Worm (Caenorhabditis elegans) whole organism, early embryonic: Measurements from ENCODE around the gene ccch-3.

Experiments
- B0310.2 ChIP-seq: sonication (generic microtip); optimal IDR thresholded peaks from 2 replicates; lab custom pipeline; 2016; ENCODE audit warnings: mild to moderate bottlenecking, missing genetic modification characterization, missing compliant biosample characterization
- F13C5.2 ChIP-seq: sonication (generic microtip); optimal IDR thresholded peaks from 2 replicates; lab custom pipeline; 2017; ENCODE audit warnings: mild to moderate bottlenecking, missing genetic modification characterization, inconsistent platforms, missing compliant biosample characterization
- aly-1 ChIP-seq: sonication (generic microtip); optimal IDR thresholded peaks from 2 replicates; lab custom pipeline; 2016; ENCODE audit warnings: missing genetic modification characterization, missing compliant biosample characterization
- ama-1 ChIP-seq: fragments of 150-350 bp; optimal IDR thresholded peaks from 2 replicates; lab custom pipeline; 2014
- ceh-13 ChIP-seq: fragments of 200-800 bp; sonication (Bioruptor generic); optimal IDR thresholded peaks from 2 replicates; lab custom pipeline; 2018; ENCODE audit warnings: mild to moderate bottlenecking, missing genetic modification characterization, missing compliant biosample characterization
- ceh-36 ChIP-seq: sonication (generic microtip); optimal IDR thresholded peaks from 2 replicates; lab custom pipeline; 2016; ENCODE audit warnings: missing genetic modification characterization, inconsistent platforms, missing compliant biosample characterization
- ets-7 ChIP-seq: sonication (generic microtip); optimal IDR thresholded peaks from 2 replicates; lab custom pipeline; 2016; ENCODE audit warnings: missing genotype, missing genetic modification characterization, missing compliant biosample characterization
- flt-1 ChIP-seq: fragments of 200-800 bp; sonication (Bioruptor generic); IDR thresholded peaks from 2 replicates; pipeline ENCODE4 v1.3.6; 2022; ENCODE audit warnings: missing genetic modification characterization, missing compliant biosample characterization
- hmbx-1 ChIP-seq: sonication (generic microtip); optimal IDR thresholded peaks from 2 replicates; lab custom pipeline; 2016; ENCODE audit warnings: mild to moderate bottlenecking, missing genetic modification characterization, missing compliant biosample characterization
- hmg-4 ChIP-seq: fragments of 200-800 bp; sonication (Bioruptor generic); optimal IDR thresholded peaks from 2 replicates; lab custom pipeline; 2018; ENCODE audit warnings: mild to moderate bottlenecking, missing genetic modification characterization, missing compliant biosample characterization
- hnd-1 ChIP-seq: sonication (generic microtip); optimal IDR thresholded peaks from 2 replicates; lab custom pipeline; 2016; ENCODE audit warnings: missing genetic modification characterization, missing compliant biosample characterization
- pes-1 ChIP-seq: fragments of 200-800 bp; sonication (Bioruptor generic); IDR thresholded peaks from 2 replicates; pipeline ENCODE4 v1.3.6; 2022; ENCODE audit warnings: missing genetic modification reagents, missing genetic modification characterization, missing compliant biosample characterization
- scrt-1 ChIP-seq: fragments of 200-800 bp; sonication (Bioruptor generic); IDR thresholded peaks from 2 replicates; pipeline ENCODE4 v1.3.6; 2022; ENCODE audit warnings: missing genetic modification characterization, missing compliant biosample characterization
- sea-1 ChIP-seq: fragments of 200-800 bp; sonication (Bioruptor generic); conservative IDR thresholded peaks from 2 replicates; pipeline ENCODE4 v1.3.6; 2022; ENCODE audit warnings: missing genetic modification characterization, missing compliant biosample characterization
- tbx-11 ChIP-seq: fragments of 200-800 bp; sonication (Bioruptor generic); IDR thresholded peaks from 2 replicates; pipeline ENCODE4 v1.3.6; 2022; ENCODE audit warnings: missing genetic modification characterization, missing compliant biosample characterization
- tbx-37 ChIP-seq: fragments of 200-800 bp; sonication (Bioruptor generic); conservative IDR thresholded peaks from 2 replicates; pipeline ENCODE4 v1.3.6; 2022; ENCODE audit warnings: missing genetic modification reagents, missing genetic modification characterization, missing compliant biosample characterization
- tra-4 ChIP-seq: sonication (generic microtip); optimal IDR thresholded peaks from 2 replicates; lab custom pipeline; 2017; ENCODE audit warnings: missing genetic modification characterization, missing compliant biosample characterization

ccch-3 gene

DNA sequence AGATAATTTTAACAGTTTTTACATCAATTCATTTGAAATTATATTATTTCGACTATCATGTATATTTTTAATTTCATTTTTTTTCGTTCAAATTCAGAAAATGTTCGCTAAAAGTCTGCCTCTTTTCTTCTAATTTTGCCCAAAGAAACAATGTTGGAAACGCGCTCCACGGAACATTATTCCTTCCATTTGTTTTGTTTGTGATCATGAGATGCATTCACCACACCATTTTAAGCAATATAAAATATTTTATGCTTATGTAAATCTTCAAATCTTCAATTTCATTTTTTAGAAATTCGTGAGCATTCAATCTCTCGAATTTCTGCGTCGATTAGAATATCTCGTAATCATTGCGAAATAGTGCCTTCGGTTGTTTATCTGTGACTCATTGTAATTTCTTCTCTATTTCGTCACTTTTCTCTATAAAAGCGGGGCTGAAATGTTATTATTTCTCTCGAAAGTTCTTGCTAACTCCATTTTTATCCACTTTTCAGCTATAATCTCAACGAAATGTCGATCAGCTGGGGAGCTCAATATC is 37.9 kb upstream of the ccch-3 start, which contains the start of gene istr-1:
TSS of gene istr-1 (plus strand) at position 495 of the 538 bp plus-strand sequence.
- TF ChIP-seq sea-1 (GFP tag; lab: Robert Waterston, UW): no peak
- TF ChIP-seq pes-1 (GFP tag; lab: Robert Waterston, UW): no peak

ce11 chrV:12696790-12697189 is 37.3 kb upstream of the ccch-3 start:
- TF ChIP-seq hmg-4 (GFP tag; lab: Kevin White, UChicago): no peak
- TF ChIP-seq aly-1 (tag; lab: Kevin White, UChicago): no peak
- no peak for TF ChIP-seq tbx-37 (GFP tag; lab: Robert Waterston, UW)
- TF ChIP-seq sea-1 (GFP tag; lab: Robert Waterston, UW): no peak
- no peak for TF ChIP-seq F13C5.2 (tag; lab: Kevin White, UChicago)
- TF ChIP-seq hnd-1 (tag; lab: Kevin White, UChicago): no peak
- TF ChIP-seq pes-1 (GFP tag; lab: Robert Waterston, UW): no peak
- TF ChIP-seq scrt-1 (GFP tag; lab: Robert Waterston, UW): no peak
- no peak for TF ChIP-seq tbx-11 (GFP tag; lab: Robert Waterston, UW)

DNA sequence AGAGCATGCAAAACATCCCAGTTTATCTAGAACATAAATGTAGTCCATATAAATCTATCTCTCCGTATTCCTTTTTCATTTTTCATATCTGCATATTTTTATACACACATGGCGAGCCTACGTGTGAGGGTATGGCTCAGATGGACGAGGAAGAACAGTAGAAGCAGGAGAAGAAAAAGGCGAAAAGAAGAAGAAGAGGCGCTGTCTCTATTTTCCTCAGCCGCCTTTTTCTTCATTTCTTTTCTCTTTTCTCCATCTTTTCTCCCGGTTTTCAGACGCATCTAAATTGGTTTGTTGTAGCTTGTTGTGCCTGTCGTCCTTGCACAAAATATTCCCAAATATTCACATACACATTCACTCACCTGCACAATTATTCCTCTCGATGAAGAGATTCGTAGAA is 36.5 kb upstream of the ccch-3 start, which contains the start of gene K10C8.4:
TSS of gene K10C8.4 (plus strand) at position 301 of the 400 bp plus-strand sequence.
- TF ChIP-seq tbx-37 (GFP tag; lab: Robert Waterston, UW) (no peak), ceh-13 (GFP tag; lab: Kevin White, UChicago) (no peak), sea-1 (GFP tag; lab: Robert Waterston, UW) (no peak)

DNA sequence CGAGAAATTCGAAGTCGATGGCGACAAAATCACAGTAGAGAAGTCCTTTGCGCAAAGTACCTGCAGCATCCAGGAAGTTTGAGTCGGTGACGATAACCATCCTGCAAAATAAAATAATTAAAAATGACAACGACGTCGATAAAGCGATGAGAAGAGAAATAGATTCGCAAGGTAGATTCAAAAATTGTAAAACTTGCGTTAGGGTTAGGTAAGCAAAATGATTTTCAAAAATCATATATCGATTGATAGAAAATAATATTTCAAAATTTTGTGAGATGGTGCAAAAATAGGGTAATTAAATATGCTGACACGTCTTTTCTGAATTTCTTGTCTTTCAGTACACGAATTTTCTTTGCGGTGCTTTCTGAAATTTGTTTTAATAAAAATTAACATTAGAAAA is 35.7 kb upstream of the ccch-3 start, which contains the start of gene parn-1:
TSS of gene parn-1 (minus strand) at position 101 of the 400 bp plus-strand sequence.
- TF ChIP-seq ets-7 (no peak), tra-4 (tag; lab: Kevin White, UChicago) (no peak), ama-1 (lab: Kevin White, UChicago) (no peak), pes-1 (GFP tag; lab: Robert Waterston, UW) (no peak), tbx-11 (GFP tag; lab: Robert Waterston, UW) (no peak), hmbx-1 (no peak), aly-1 (tag; lab: Kevin White, UChicago) (no peak), hnd-1 (tag; lab: Kevin White, UChicago) (no peak), sea-1 (GFP tag; lab: Robert Waterston, UW) (no peak), tbx-37 (GFP tag; lab: Robert Waterston, UW) (no peak), ceh-36 (tag; lab: Kevin White, UChicago) (no peak), flt-1 (GFP tag; lab: Robert Waterston, UW) (no peak), scrt-1 (GFP tag; lab: Robert Waterston, UW) (no peak)

DNA sequence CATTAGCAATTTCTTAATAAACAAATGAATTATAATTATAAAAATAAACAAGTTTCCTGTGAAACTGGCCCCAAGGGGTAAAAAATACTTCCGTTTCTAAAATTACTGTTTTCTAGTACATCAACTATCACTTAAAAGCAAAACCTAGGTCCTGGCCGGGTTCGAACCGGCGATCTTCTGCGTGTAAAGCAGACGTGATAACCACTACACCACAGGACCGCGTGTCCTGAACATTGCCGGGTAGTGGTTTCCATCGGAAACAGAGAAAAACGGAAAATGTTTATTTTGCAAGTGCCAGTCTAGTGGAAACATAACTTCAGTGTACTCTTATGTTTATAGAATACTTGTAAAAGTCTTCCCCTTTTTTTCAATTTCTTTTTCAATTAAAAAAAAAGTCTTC is 23.7 kb upstream of the ccch-3 start:
- TF ChIP-seq hmg-4 (GFP tag; lab: Kevin White, UChicago) (no peak), ceh-13 (GFP tag; lab: Kevin White, UChicago) (no peak)

DNA sequence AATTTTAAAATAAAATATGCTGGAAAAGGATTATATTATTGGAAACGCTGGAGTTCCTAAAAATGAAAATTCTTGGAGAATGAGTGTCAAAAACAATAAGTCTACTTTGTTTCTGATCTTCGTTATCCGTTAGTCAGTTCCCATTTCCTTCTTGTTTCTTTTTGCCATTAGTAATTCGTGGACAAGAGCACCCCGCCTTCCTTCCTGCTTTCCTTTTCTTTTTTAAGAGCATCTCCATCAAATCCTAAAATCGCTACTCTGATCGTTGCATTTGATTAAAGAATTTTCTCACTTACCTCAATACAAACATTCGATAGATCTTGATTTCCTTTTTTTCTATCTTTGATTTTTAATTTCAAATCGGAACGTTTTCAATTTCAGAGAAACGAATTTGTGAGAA is 20.3 kb upstream of the ccch-3 start, which contains the start of gene frpr-15:
TSS of gene frpr-15 (plus strand) at position 301 of the 400 bp plus-strand sequence.
- no peak for TF ChIP-seq ama-1 (lab: Kevin White, UChicago)

DNA sequence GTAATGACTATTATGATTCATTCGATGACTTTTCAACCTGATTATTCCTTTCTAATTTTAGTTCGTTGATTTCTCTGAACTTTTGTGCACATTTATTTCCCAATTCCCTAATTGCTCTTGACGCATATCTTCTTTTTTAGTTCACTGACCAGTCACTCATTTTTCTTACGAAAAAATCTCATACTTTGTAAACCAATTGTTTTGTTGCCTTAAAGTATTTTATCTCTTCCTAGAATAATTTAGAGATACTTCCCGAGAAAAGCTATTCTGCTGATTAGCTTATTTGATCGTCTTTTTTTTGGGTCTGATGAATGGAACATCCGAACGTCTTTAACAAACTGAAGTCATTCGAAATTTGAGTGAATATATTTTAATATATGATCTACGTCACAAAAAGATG is 19.8 kb upstream of the ccch-3 start:
- TF ChIP-seq hmg-4 (GFP tag; lab: Kevin White, UChicago) (no peak), flt-1 (GFP tag; lab: Robert Waterston, UW) (no peak), ceh-13 (GFP tag; lab: Kevin White, UChicago) (no peak), tbx-11 (GFP tag; lab: Robert Waterston, UW) (no peak), hnd-1 (tag; lab: Kevin White, UChicago) (no peak), ama-1 (lab: Kevin White, UChicago) (no peak), tbx-37 (GFP tag; lab: Robert Waterston, UW) (no peak), pes-1 (GFP tag; lab: Robert Waterston, UW) (no peak), scrt-1 (GFP tag; lab: Robert Waterston, UW) (no peak), aly-1 (tag; lab: Kevin White, UChicago) (no peak), ceh-36 (tag; lab: Kevin White, UChicago) (no peak)

DNA sequence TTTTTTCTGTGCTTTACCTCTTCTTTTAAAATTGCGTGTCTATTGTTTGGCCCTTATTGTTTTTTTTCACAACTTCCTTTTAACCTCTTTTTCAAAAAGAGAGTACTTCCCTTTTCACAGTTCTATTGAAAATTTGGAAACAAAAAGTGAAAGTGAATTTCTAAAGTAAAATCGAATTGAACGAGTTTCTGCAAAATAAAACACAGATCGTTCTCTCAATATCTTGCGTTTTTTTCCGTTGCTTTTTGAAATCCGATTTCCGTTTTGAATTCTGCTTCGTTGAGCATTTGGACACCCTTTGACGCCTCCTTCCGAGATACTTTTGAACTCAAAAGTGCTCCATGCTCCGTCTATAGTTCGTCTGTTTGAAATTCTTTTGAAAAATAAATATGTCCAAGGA is 16.8 kb upstream of the ccch-3 start:
- TF ChIP-seq ets-7: no peak
- no peak for TF ChIP-seq B0310.2
- TF ChIP-seq sea-1 (GFP tag; lab: Robert Waterston, UW): no peak
- TF ChIP-seq ama-1 (lab: Kevin White, UChicago): no peak
- TF ChIP-seq hmbx-1: no peak
- no peak for TF ChIP-seq tra-4 (tag; lab: Kevin White, UChicago)
- TF ChIP-seq pes-1 (GFP tag; lab: Robert Waterston, UW): no peak

- TF ChIP-seq scrt-1 (GFP tag; lab: Robert Waterston, UW): no peak
- no peak for TF ChIP-seq ceh-13 (GFP tag; lab: Kevin White, UChicago)
These were observed 14.3 kb upstream of the ccch-3 start for ce11 chrV:12673745-12674144.
